Worm (Caenorhabditis elegans): ENCODE measurements around the gene C28H8.7.
A peak's percentile ranks its signal among the peaks of the same experiment; 100 is the strongest.

Gene C28H8.7

ce11 chrIII:5855637-5856179 is 31.1 kb downstream of the C28H8.7 start, which contains the start of the genes cct-6 and alh-9 (continued):
- no peak for TF ChIP-seq nhr-76 (tag; optimal IDR thresholded peaks at IDR 0.05)
- 0 out of 2 replicates have a peak, but pooled peaks have one; percentile 53 for TF ChIP-seq T26A8.4 (GFP tag; IDR thresholded peaks at IDR 0.05)
- TF ChIP-seq vab-7 (GFP tag; IDR thresholded peaks at IDR 0.05) = no peak
- peak; percentile 87 for TF ChIP-seq mep-1 (tag; optimal IDR thresholded peaks at IDR 0.05)
- TF ChIP-seq zip-2 (tag; optimal IDR thresholded peaks at IDR 0.05) = no peak
- TF ChIP-seq mxl-2 (GFP tag; conservative IDR thresholded peaks at IDR 0.05) = no peak
- TF ChIP-seq nhr-102 (tag; optimal IDR thresholded peaks at IDR 0.05) = no peak

ce11 chrIII:5853240-5853639 is 33.6 kb downstream of the C28H8.7 start, which contains the start of gene ddx-23:
Gene ddx-23 (minus strand): TSS chrIII:5853269.
- TF ChIP-seq ceh-28 (tag; optimal IDR thresholded peaks at IDR 0.05) (no peak), ceh-62 (tag; optimal IDR thresholded peaks at IDR 0.05) (no peak), lin-29 (GFP tag; IDR thresholded peaks at IDR 0.05) (no peak), ceh-32 (tag; optimal IDR thresholded peaks at IDR 0.05; ENCODE audit: poor library complexity) (no peak), F10B5.3 (tag; optimal IDR thresholded peaks at IDR 0.05) (no peak), unc-39 (tag; optimal IDR thresholded peaks at IDR 0.05) (no peak), daf-19 (GFP tag; conservative IDR thresholded peaks at IDR 0.05) (0 out of 2 replicates have a peak, but pooled peaks have one; percentile 13), mxl-3 (GFP tag; optimal IDR thresholded peaks at IDR 0.05) (no peak), spr-3 (GFP tag; optimal IDR thresholded peaks at IDR 0.05) (no peak), nhr-102 (tag; optimal IDR thresholded peaks at IDR 0.05) (peak; percentile 36), T26A8.4 (GFP tag; IDR thresholded peaks at IDR 0.05) (0 out of 2 replicates have a peak, but pooled peaks have one; percentile 9), daf-8 (GFP tag; IDR thresholded peaks at IDR 0.05) (no peak), Y48G9A.11 (GFP tag; IDR thresholded peaks at IDR 0.05) (no peak), hif-1 (tag; optimal IDR thresholded peaks at IDR 0.05) (no peak), pha-4 (GFP tag; IDR thresholded peaks at IDR 0.05) (peak; percentile 34; the same call in 1 of the 2 replicates), pha-4 (tag; optimal IDR thresholded peaks at IDR 0.05) (no peak), nhr-10 (tag; optimal IDR thresholded peaks at IDR 0.05) (no peak), nhr-42 (GFP tag; IDR thresholded peaks at IDR 0.05) (no peak), dmd-6 (GFP tag; IDR thresholded peaks at IDR 0.05) (no peak), fos-1 (tag; optimal IDR thresholded peaks at IDR 0.05) (no peak), zfp-2 (tag; optimal IDR thresholded peaks at IDR 0.05) (no peak), Y105C5A.15 (GFP tag; IDR thresholded peaks at IDR 0.05) (0 out of 2 replicates have a peak, but pooled peaks have one; percentile 56), egl-43 (GFP tag; IDR thresholded peaks at IDR 0.05) (no peak), lin-39 (tag; optimal IDR thresholded peaks at IDR 0.05) (no peak), F49E8.2 (tag; optimal IDR thresholded peaks at IDR 0.05; ENCODE audit: borderline replicate concordance) (peak; percentile 53), lin-15B (tag; optimal IDR thresholded peaks at IDR 0.05) (no peak), mdl-1 (tag; optimal IDR thresholded peaks at IDR 0.05) (no peak), nhr-6 (tag; optimal IDR thresholded peaks at IDR 0.05) (no peak), nhr-41 (GFP tag; IDR thresholded peaks at IDR 0.05) (no peak), ceh-20 (GFP tag; IDR thresholded peaks at IDR 0.05) (no peak), daf-12 (tag; optimal IDR thresholded peaks at IDR 0.05) (no peak), hmg-1.1 (GFP tag; IDR thresholded peaks at IDR 0.05) (no peak), zag-1 (tag; optimal IDR thresholded peaks at IDR 0.05) (no peak), nhr-11 (tag; optimal IDR thresholded peaks at IDR 0.05) (no peak), dpl-1 (GFP tag; optimal IDR thresholded peaks at IDR 0.05) (peak; percentile 67), unc-130 (GFP tag; optimal IDR thresholded peaks at IDR 0.05) (no peak), arid-1 (GFP tag; conservative IDR thresholded peaks at IDR 0.05) (no peak; the same call in 1 of the 2 replicates), dmd-8 (GFP tag; IDR thresholded peaks at IDR 0.05) (no peak), R02D3.7 (tag; optimal IDR thresholded peaks at IDR 0.05) (no peak), ceh-82 (tag; optimal IDR thresholded peaks at IDR 0.05) (no peak), rbr-2 (tag; optimal IDR thresholded peaks at IDR 0.05) (no peak), tag-97 (GFP tag; IDR thresholded peaks at IDR 0.05) (no peak), nhr-48 (tag; optimal IDR thresholded peaks at IDR 0.05) (no peak), php-3 (GFP tag; IDR thresholded peaks at IDR 0.05) (no peak), lsy-2 (tag; optimal IDR thresholded peaks at IDR 0.05) (peak in 1 of 2 experiments; percentile 71)

Measured in whole organism, L4 larva.